Fruit fly (Drosophila melanogaster) S2 (cell line): ENCODE data around the gene rhea.

Source experiments
- CG8478 ChIP-seq: fragments of >200 bp; optimal IDR thresholded peaks from 2 replicates; lab custom pipeline; 2018
- CTCF ChIP-seq, 2 experiments: fragments of >200 bp; optimal IDR thresholded peaks; 2 replicates each; lab custom pipeline; 2018

rhea gene

dm6 chr3L:8529701-8530100 lies 15.1 kb upstream of the rhea start:
- TF ChIP-seq CTCF (optimal IDR thresholded peaks at IDR 0.05; lab: Kevin White, UChicago) (no peak), CG8478 (lab: Kevin White, UChicago) (no peak)

DNA sequence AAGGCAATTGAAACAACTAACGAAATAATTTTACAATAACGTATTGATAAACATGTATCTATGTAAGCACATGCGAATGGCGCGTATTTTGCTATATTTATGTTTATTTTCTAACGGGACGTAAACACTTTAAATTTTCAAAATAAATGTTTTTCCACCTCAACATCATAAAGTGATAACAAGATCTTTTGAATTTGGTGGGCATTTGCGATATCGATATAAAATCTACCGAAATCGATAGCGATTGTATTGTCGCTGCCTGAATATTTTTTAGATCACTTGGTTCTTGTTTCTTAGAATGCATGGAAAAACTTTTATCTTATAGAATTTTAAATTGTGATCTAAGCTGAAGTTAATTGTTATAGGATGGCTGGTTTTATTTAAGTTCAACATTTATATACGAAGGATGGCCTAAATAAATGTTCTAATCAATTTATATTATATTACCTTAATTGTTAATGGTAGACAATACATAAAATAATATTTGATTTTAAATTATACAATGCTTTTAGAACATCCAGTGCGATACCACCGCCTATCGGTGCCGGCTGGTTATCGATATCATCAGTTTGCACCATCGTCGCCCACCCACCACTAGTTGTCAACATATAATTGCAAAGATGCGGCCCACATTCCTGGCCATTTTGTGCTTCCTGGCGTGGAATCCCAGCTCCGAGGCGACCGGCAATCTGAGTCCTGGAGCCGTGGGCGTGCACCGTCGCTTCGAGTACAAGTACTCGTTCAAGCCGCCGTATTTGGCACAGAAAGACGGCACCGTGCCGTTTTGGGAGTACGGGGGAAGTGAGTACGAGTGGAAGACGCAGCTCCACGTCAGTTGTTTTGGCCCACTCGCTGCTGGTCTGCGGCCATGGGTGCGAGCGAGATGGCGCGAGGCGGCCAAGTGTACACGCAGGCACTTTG lies 10.2 kb upstream of the rhea start, which contains the start of gene ergic53:
ergic53 (plus strand) TSS at position 592 of the 921 bp plus-strand sequence.
- TF ChIP-seq CG8478 (lab: Kevin White, UChicago) (no peak), CTCF (optimal IDR thresholded peaks at IDR 0.05; lab: Kevin White, UChicago) (no peak)

DNA sequence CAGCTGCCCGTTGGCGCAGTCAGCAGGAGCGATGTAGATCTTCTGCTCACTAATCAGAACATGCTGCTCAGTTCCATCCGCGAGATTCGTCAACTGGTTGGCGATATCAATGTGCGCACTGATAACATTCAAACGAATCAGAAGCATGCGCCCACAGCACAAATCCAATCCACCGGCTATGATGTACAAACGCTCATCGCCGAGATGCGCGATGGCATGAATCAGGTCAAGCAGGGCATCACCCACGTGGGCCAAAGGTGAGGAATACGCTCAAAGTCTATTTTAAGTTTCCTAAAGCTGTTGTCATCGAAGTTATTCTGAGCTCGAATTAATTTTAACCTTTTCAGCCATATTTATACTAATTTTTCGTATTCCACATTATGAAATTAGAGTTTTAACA lies 8.4 kb upstream of the rhea start:
- TF ChIP-seq CG8478 (lab: Kevin White, UChicago) (no peak), CTCF (optimal IDR thresholded peaks at IDR 0.05; lab: Kevin White, UChicago) (no peak)

- TF ChIP-seq CG8478 (lab: Kevin White, UChicago) (no peak), CTCF (optimal IDR thresholded peaks at IDR 0.05; lab: Kevin White, UChicago) (no peak)
Observed at dm6 chr3L:8538355-8538754, 6.4 kb upstream of the rhea start.

DNA sequence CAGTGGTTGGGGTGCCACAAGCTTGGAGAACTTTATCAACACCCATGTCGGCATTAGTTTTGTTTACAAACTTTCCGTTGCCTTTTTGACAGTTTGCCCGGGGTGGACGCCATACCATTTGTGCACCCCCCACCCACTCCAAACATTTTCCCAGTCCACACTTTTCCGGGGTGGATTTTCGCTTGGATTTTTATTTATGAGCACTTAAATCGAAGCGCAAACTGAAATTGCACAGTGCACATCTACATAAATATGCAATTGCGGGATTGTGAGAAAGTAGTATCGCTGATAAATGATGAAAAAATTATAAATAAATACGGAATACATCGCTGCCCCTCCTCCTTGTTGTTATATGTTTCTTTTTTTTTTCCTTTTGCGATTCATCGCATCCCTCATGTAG lies 4.3 kb upstream of the rhea start:
- no peak for TF ChIP-seq CTCF (optimal IDR thresholded peaks at IDR 0.05; lab: Kevin White, UChicago)

DNA sequence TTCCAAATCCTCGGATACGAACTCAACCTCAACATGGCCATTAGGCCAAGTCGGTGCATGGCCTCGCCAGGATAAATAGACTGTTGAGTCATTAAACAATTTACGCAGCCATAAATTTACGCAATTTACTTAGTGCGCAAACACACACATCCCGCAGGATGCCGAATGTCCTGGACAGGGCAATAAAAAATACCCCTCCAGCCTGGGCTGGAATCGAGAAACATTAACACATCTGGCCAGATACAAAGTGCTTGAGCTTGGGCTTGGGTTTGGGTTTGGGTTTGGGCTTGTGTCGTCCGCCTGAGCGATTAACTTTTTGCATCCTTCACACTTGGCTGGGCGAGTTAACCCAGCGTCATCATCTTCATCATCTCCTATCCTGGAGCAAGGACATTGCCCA lies 3.1 kb upstream of the rhea start:
- TF ChIP-seq CTCF (optimal IDR thresholded peaks at IDR 0.05; lab: Kevin White, UChicago) (no peak), CG8478 (lab: Kevin White, UChicago) (no peak)

dm6 chr3L:8542213-8542612 lies 2.6 kb upstream of the rhea start:
- TF ChIP-seq CTCF (optimal IDR thresholded peaks at IDR 0.05; lab: Kevin White, UChicago) (no peak), CG8478 (lab: Kevin White, UChicago) (no peak)

DNA sequence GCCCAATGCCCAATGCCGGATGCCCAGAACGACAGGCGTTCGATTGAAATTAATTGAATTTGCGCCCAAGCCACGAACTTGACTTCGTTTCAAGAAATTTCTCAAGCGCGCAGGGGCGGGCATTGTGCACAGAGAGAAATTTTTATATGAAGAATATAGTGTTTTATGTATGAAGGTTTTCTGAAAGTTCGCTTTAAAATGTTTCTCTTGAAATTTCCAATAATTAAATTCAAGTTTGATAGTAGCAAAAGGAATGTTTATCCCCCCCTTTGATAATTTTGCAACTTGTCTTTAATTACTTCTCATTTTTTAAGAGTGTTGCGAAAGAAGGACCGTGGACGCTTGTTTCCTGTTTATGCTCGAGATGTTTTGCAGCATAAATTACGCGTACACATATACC lies 935 bp upstream of the rhea start:
- TF ChIP-seq CG8478 (lab: Kevin White, UChicago) (no peak), CTCF (optimal IDR thresholded peaks at IDR 0.05; lab: Kevin White, UChicago) (no peak)

dm6 chr3L:8545473-8545872 lies 672 bp downstream of the rhea start:
- TF ChIP-seq CG8478 (lab: Kevin White, UChicago) (no peak), CTCF (optimal IDR thresholded peaks at IDR 0.05; lab: Kevin White, UChicago) (no peak)

DNA sequence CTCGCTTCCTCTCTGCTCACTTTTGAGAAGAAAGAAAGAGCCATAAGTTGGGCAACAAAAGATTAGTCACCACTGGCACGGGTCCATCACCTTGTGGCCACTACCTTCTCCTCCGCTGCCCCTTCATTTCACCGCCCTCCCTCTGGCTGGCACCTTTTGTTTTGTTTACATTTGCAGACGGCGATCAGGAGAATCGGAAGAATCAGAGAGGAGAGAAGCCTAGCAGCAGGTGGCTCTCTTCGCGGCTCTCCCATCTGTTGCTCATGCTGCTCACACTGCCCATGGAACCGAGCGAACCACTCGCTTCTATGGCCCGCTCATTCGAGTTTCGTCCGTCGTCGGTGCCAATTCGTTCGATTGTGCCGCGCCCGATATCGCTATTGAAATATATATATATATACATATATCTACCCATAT lies 1.6 kb downstream of the rhea start:
- TF ChIP-seq CTCF (optimal IDR thresholded peaks at IDR 0.05; lab: Kevin White, UChicago) (no peak), CG8478 (lab: Kevin White, UChicago) (no peak)

dm6 chr3L:8547104-8547523 lies 2.3 kb downstream of the rhea start:
- TF ChIP-seq CTCF (optimal IDR thresholded peaks at IDR 0.05; lab: Kevin White, UChicago), result no peak

DNA sequence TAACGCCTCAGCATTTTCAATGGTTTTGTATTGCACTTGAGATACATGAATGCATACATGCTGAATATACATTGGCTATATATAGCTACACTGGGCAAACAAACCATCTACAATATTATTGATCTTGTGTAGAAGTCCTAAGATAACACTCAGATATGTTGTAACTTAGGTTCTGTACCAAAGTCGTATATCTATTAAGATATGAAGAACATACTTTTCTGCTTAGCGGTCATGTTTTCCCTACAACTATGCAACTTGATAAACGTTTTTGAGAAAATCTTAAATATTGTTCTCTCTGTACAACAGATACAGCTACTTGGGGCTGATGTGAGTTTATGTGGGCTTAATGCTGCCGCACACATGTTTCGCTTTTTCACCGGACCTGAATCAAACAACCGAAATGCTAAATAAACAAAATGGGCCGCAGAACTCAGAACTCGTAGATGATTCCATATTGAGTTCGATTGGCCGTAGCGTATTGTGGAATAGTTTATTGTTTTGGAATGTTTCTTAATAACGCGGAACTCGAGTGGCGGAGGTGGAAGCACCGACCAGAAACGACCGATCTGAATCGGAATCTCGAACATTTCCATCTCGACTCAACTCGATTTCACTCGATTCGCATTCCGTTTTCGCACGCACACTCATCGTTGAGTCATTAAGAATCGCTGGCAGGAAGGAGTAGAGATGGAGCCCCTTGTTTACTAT lies 4.5 kb downstream of the rhea start:
- TF ChIP-seq CG8478 (lab: Kevin White, UChicago) (no peak), CTCF (optimal IDR thresholded peaks at IDR 0.05; lab: Kevin White, UChicago) (no peak)

dm6 chr3L:8550836-8551235 lies 6.0 kb downstream of the rhea start:
- TF ChIP-seq CG8478 (lab: Kevin White, UChicago) (no peak), CTCF (optimal IDR thresholded peaks at IDR 0.05; lab: Kevin White, UChicago) (no peak)

dm6 chr3L:8553125-8553524 lies 8.3 kb downstream of the rhea start:
- TF ChIP-seq CTCF (optimal IDR thresholded peaks at IDR 0.05; lab: Kevin White, UChicago), result no peak
- no peak for TF ChIP-seq CG8478 (lab: Kevin White, UChicago)

- TF ChIP-seq CG8478 (lab: Kevin White, UChicago) (no peak), CTCF (optimal IDR thresholded peaks at IDR 0.05; lab: Kevin White, UChicago) (no peak)
Observed at dm6 chr3L:8554024-8554642, 9.3 kb downstream of the rhea start.
